Fruit fly (Drosophila melanogaster) Kc167 (cell line): ENCODE results near the gene RecQ5.

ENCODE experiments used
- Myc ChIP-seq: fragments of >200 bp; optimal IDR thresholded peaks from 2 replicates; lab custom pipeline; 2017; ENCODE audit warnings: missing external identifiers
- insv ChIP-seq: fragments of >200 bp; optimal IDR thresholded peaks from 3 replicates; lab custom pipeline; 2018; ENCODE audit warnings: missing external identifiers

- TF ChIP-seq insv (lab: Kevin White, UChicago), result no peak
- no peak for TF ChIP-seq Myc (lab: Kevin White, UChicago)
Observed at dm6 chr3L:14664390-14664789, 32.5 kb upstream of the RecQ5 start.
